Worm (Caenorhabditis elegans) whole organism, L4/young adult: ENCODE data around the gene C18G1.8.

Experiments used
- dao-5 ChIP-seq: sonication (generic microtip); optimal IDR thresholded peaks from 2 replicates; lab custom pipeline; 2016; ENCODE audit warnings: missing genotype, missing genetic modification characterization, moderate library complexity, missing compliant biosample characterization
- him-1 ChIP-seq: sonication (generic microtip); optimal IDR thresholded peaks from 2 replicates; lab custom pipeline; 2016; ENCODE audit warnings: missing genotype, missing genetic modification reagents, missing genetic modification characterization, missing compliant biosample characterization

DNA sequence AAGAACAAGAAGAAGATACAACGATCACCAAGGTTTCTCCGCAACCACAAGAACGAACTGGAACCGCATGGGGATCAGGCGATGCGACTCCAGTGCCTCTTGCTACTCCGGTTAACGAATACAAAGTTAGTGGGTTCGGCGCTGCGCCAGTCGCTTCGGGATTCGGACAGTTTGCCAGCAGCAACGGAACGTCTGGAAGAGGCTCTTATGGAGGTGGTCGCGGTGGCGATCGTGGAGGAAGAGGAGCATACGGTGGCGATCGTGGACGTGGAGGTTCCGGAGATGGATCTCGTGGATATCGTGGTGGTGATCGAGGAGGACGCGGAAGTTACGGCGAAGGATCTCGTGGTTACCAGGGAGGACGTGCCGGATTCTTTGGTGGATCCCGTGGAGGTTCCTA is 8.4 kb downstream of the C18G1.8 start:
- TF ChIP-seq dao-5 (tag; lab: Kevin White, UChicago) (no peak), him-1 (tag; lab: Kevin White, UChicago) (no peak)
